Worm (Caenorhabditis elegans) whole organism, L2 larva: ENCODE results near the gene fbxb-76.

Experiments used
- ZK546.5 ChIP-seq: sonication (generic microtip); optimal IDR thresholded peaks from 2 replicates; lab custom pipeline; 2017; ENCODE audit warnings: missing biosample characterization, missing genetic modification characterization
- elt-3 ChIP-seq: sonication (generic microtip); optimal IDR thresholded peaks from 2 replicates; lab custom pipeline; 2017; ENCODE audit warnings: missing biosample characterization, missing genetic modification characterization
- lsy-2 ChIP-seq, 2 experiments: fragments of 150-350 bp in 1 of 2; sonication (generic microtip) in 1 of 2; optimal IDR thresholded peaks; 2 replicates each; lab custom pipeline; 2014 to 2017; ENCODE audit warnings: missing biosample characterization in 2 of 2, missing genetic modification characterization in 2 of 2
- mab-5 ChIP-seq: fragments of 150-350 bp; optimal IDR thresholded peaks from 2 replicates; lab custom pipeline; 2014; ENCODE audit warnings: missing biosample characterization, missing genetic modification characterization
- nhr-10 ChIP-seq: sonication (generic microtip); optimal IDR thresholded peaks from 2 replicates; lab custom pipeline; 2017; ENCODE audit warnings: missing biosample characterization, missing genetic modification characterization
- snpc-4 ChIP-seq: fragments of 150-350 bp; optimal IDR thresholded peaks from 2 replicates; lab custom pipeline; 2014; ENCODE audit warnings: missing biosample characterization, missing genetic modification characterization
- unc-39 ChIP-seq: fragments of 150-350 bp; optimal IDR thresholded peaks from 2 replicates; lab custom pipeline; 2014; ENCODE audit warnings: missing biosample characterization, missing genetic modification characterization

DNA sequence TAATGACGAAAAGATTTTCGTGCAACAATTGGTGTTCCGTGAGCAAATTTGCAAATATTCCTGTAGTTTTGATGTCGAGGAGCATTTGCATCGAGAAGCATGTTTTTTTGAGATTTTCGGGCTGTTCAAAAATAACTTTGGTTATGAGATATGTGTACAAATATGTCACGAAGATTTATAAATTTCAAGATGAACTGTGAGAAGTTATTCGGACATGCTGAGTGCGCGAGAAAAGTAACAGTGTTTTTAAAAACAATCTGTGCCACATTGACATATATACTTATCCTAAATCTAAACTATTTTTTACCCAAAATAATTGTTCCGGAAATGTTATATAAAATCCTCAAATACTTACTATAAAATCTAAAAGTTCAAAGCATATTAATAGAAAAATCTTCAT, 42.5 kb upstream of the fbxb-76 start, which contains the start of gene F22B3.7:
- no peak for TF ChIP-seq elt-3 (tag; lab: Kevin White, UChicago)
- TF ChIP-seq snpc-4 (tag; lab: Kevin White, UChicago): no peak
- TF ChIP-seq unc-39: no peak
- no peak for TF ChIP-seq ZK546.5 (tag; lab: Kevin White, UChicago)
- no peak for TF ChIP-seq lsy-2 (tag; optimal IDR thresholded peaks at IDR 0.05; lab: Kevin White, UChicago)
- TF ChIP-seq nhr-10 (tag; lab: Kevin White, UChicago): no peak
- no peak for TF ChIP-seq mab-5 (tag; lab: Kevin White, UChicago)
